Worm (Caenorhabditis elegans) whole organism, late embryonic: ENCODE results near the gene glrx-22.

Experiments used
- C38D4.7 ChIP-seq: fragments of 200-800 bp; sonication (Bioruptor generic); optimal IDR thresholded peaks from 2 replicates; lab custom pipeline; 2018; ENCODE audit warnings: mild to moderate bottlenecking, missing genetic modification characterization, moderate library complexity, missing compliant biosample characterization
- F13H6.1 ChIP-seq: sonication (generic microtip); optimal IDR thresholded peaks from 2 replicates; lab custom pipeline; 2016; ENCODE audit warnings: missing genetic modification characterization, missing compliant biosample characterization
- ceh-9 ChIP-seq: sonication (generic microtip); optimal IDR thresholded peaks from 2 replicates; lab custom pipeline; 2016; ENCODE audit warnings: mild to moderate bottlenecking, missing genetic modification characterization, inconsistent platforms, missing compliant biosample characterization
- hlh-6 ChIP-seq: sonication (generic microtip); optimal IDR thresholded peaks from 2 replicates; lab custom pipeline; 2016; ENCODE audit warnings: missing genotype, missing genetic modification characterization, missing compliant biosample characterization
- mec-3 ChIP-seq: sonication (generic microtip); optimal IDR thresholded peaks from 2 replicates; lab custom pipeline; 2016; ENCODE audit warnings: borderline replicate concordance, missing genetic modification characterization, missing compliant biosample characterization
- nfya-1 ChIP-seq: sonication (generic microtip); optimal IDR thresholded peaks from 2 replicates; lab custom pipeline; 2017; ENCODE audit warnings: missing genetic modification characterization, mild to moderate bottlenecking, missing compliant biosample characterization, antibody characterized with exemption, moderate library complexity
- npax-4 ChIP-seq: sonication (generic microtip); optimal IDR thresholded peaks from 2 replicates; lab custom pipeline; 2016; ENCODE audit warnings: missing genetic modification characterization, missing compliant biosample characterization
- sox-4 ChIP-seq: sonication (generic microtip); optimal IDR thresholded peaks from 2 replicates; lab custom pipeline; 2017; ENCODE audit warnings: mild to moderate bottlenecking, missing genetic modification characterization, inconsistent platforms, missing compliant biosample characterization
- tbx-2 ChIP-seq: sonication (generic microtip); optimal IDR thresholded peaks from 2 replicates; lab custom pipeline; 2016; ENCODE audit warnings: missing genetic modification characterization, missing compliant biosample characterization
- tbx-7 ChIP-seq: sonication (generic microtip); optimal IDR thresholded peaks from 2 replicates; lab custom pipeline; 2016; ENCODE audit warnings: missing genotype, missing genetic modification characterization, missing compliant biosample characterization
- ttx-3 ChIP-seq: sonication (generic microtip); optimal IDR thresholded peaks from 2 replicates; lab custom pipeline; 2016; ENCODE audit warnings: missing genetic modification reagents, missing genetic modification characterization, missing compliant biosample characterization
- unc-3 ChIP-seq, 2 experiments: fragments of 200-800 bp in 1 of 2; sonication (Bioruptor generic) in 1 of 2; sonication (generic microtip) in 1 of 2; conservative IDR thresholded peaks in 1 of 2; optimal IDR thresholded peaks in 1 of 2; 2 replicates each; pipeline versions ENCODE4 v1.3.6 to Lab custom; 2016 to 2022; ENCODE audit warnings: missing compliant biosample characterization in 2 of 2, missing genetic modification characterization in 2 of 2, missing genetic modification reagents in 1 of 2
- unc-55 ChIP-seq: sonication (generic microtip); optimal IDR thresholded peaks from 2 replicates; lab custom pipeline; 2017; ENCODE audit warnings: missing biosample characterization, missing genetic modification reagents, missing genetic modification characterization

- TF ChIP-seq sox-4 (tag; lab: Kevin White, UChicago), result no peak
- TF ChIP-seq tbx-7 (tag; lab: Kevin White, UChicago), result no peak
- TF ChIP-seq C38D4.7 (GFP tag; lab: Kevin White, UChicago), result no peak
- TF ChIP-seq npax-4 (tag; lab: Kevin White, UChicago), result no peak
- TF ChIP-seq unc-3 (GFP tag; conservative IDR thresholded peaks at IDR 0.05; lab: Robert Waterston, UW), result no peak
- no peak for TF ChIP-seq unc-3 (tag; optimal IDR thresholded peaks at IDR 0.05; lab: Kevin White, UChicago)
- TF ChIP-seq ceh-9 (tag; lab: Kevin White, UChicago), result no peak
- TF ChIP-seq unc-55 (GFP tag; lab: Kevin White, UChicago), result no peak
- TF ChIP-seq ttx-3 (tag; lab: Kevin White, UChicago), result no peak
- TF ChIP-seq F13H6.1 (tag; lab: Kevin White, UChicago), result no peak
- TF ChIP-seq tbx-2, result no peak
- no peak for TF ChIP-seq nfya-1 (tag; lab: Kevin White, UChicago)
- TF ChIP-seq mec-3 (tag; lab: Kevin White, UChicago), result no peak
- TF ChIP-seq hlh-6, result no peak
Measured at ce11 chrIV:8168660-8169059, 32.4 kb downstream of the glrx-22 start, which contains the start of gene clec-52.
